Worm (Caenorhabditis elegans) whole organism, L4 larva: ENCODE data around the gene gpa-10.

Experiments used
- F10B5.3 ChIP-seq: sonication (generic microtip); optimal IDR thresholded peaks from 2 replicates; lab custom pipeline; 2016; ENCODE audit warnings: mild to moderate bottlenecking, missing genetic modification characterization, missing compliant biosample characterization
- F26F4.8 ChIP-seq: fragments of 200-800 bp; sonication (Bioruptor generic); conservative IDR thresholded peaks from 2 replicates; pipeline ENCODE4 v1.3.6; 2022; ENCODE audit warnings: missing genetic modification characterization, missing compliant biosample characterization
- F37D6.2 ChIP-seq: sonication (generic microtip); optimal IDR thresholded peaks from 2 replicates; lab custom pipeline; 2016; ENCODE audit warnings: mild to moderate bottlenecking, missing genetic modification characterization, missing compliant biosample characterization
- R02D3.7 ChIP-seq: fragments of 150-350 bp; sonication (generic microtip); optimal IDR thresholded peaks from 3 replicates; lab custom pipeline; 2014; ENCODE audit warnings: missing biosample characterization, missing genetic modification characterization
- T20F7.1 ChIP-seq: fragments of 200-800 bp; sonication (Bioruptor generic); optimal IDR thresholded peaks from 2 replicates; lab custom pipeline; 2018; ENCODE audit warnings: mild to moderate bottlenecking, missing genetic modification characterization, missing compliant biosample characterization
- Y105C5A.15 ChIP-seq: fragments of 200-800 bp; sonication (Bioruptor generic); IDR thresholded peaks from 2 replicates; pipeline ENCODE4 v1.3.6; 2022; ENCODE audit warnings: missing genetic modification characterization, missing compliant biosample characterization
- Y75B8A.6 ChIP-seq: fragments of 200-800 bp; sonication (Bioruptor generic); IDR thresholded peaks from 2 replicates; pipeline ENCODE4 v1.3.6; 2022; ENCODE audit warnings: missing genetic modification reagents, missing genetic modification characterization, missing compliant biosample characterization
- ZK337.2 ChIP-seq: fragments of 200-800 bp; sonication (Bioruptor generic); IDR thresholded peaks from 2 replicates; pipeline ENCODE4 v1.3.6; 2022; ENCODE audit warnings: missing genetic modification reagents, missing genetic modification characterization, missing compliant biosample characterization
- aha-1 ChIP-seq: fragments of 150-350 bp; peaks from one replicate; lab custom pipeline; 2014; ENCODE audit warnings: missing biosample characterization, missing genetic modification characterization
- arid-1 ChIP-seq: fragments of 200-800 bp; sonication (Bioruptor generic); conservative IDR thresholded peaks from 2 replicates; pipeline ENCODE4 v1.3.6; 2022; ENCODE audit warnings: missing genetic modification reagents, missing genetic modification characterization, missing compliant biosample characterization
- attf-4 ChIP-seq: sonication (generic microtip); optimal IDR thresholded peaks from 3 replicates; lab custom pipeline; 2017; ENCODE audit warnings: missing biosample characterization, missing genetic modification characterization
- ceh-20 ChIP-seq: fragments of 200-800 bp; sonication (Bioruptor generic); IDR thresholded peaks from 2 replicates; pipeline ENCODE4 v1.3.6; 2022; ENCODE audit warnings: missing genetic modification reagents, missing genetic modification characterization, missing compliant biosample characterization
- ceh-28 ChIP-seq: fragments of 150-350 bp; optimal IDR thresholded peaks from 2 replicates; lab custom pipeline; 2014; ENCODE audit warnings: missing biosample characterization, missing genetic modification reagents, missing genetic modification characterization
- ceh-32 ChIP-seq: sonication (generic microtip); optimal IDR thresholded peaks from 2 replicates; lab custom pipeline; 2016; ENCODE audit warnings: mild to moderate bottlenecking, missing genetic modification characterization, missing compliant biosample characterization; ENCODE audit not compliant: poor library complexity
- ceh-44 ChIP-seq: fragments of 200-800 bp; sonication (Bioruptor generic); IDR thresholded peaks from 2 replicates; pipeline ENCODE4 v1.3.6; 2022; ENCODE audit warnings: missing genetic modification reagents, missing genetic modification characterization, missing compliant biosample characterization
- ctbp-1 ChIP-seq: fragments of 200-800 bp; sonication (Bioruptor generic); IDR thresholded peaks from 2 replicates; pipeline ENCODE4 v1.3.6; 2022; ENCODE audit warnings: missing genetic modification reagents, missing genetic modification characterization, missing compliant biosample characterization
- daf-19 ChIP-seq: fragments of 200-800 bp; sonication (Bioruptor generic); conservative IDR thresholded peaks from 2 replicates; pipeline ENCODE4 v1.3.6; 2022; ENCODE audit warnings: missing genetic modification characterization, missing compliant biosample characterization
- daf-8 ChIP-seq: fragments of 200-800 bp; sonication (Bioruptor generic); IDR thresholded peaks from 2 replicates; pipeline ENCODE4 v1.3.6; 2022; ENCODE audit warnings: missing genetic modification characterization, missing compliant biosample characterization
- dmd-8 ChIP-seq: fragments of 200-800 bp; sonication (Bioruptor generic); IDR thresholded peaks from 2 replicates; pipeline ENCODE4 v1.3.6; 2022; ENCODE audit warnings: missing genetic modification characterization, missing compliant biosample characterization
- duxl-1 ChIP-seq: sonication (generic microtip); optimal IDR thresholded peaks from 2 replicates; lab custom pipeline; 2016; ENCODE audit warnings: mild to moderate bottlenecking, missing genetic modification characterization, moderate library complexity, missing compliant biosample characterization; ENCODE audit not compliant: poor library complexity
- dve-1 ChIP-seq: sonication (generic microtip); optimal IDR thresholded peaks from 2 replicates; lab custom pipeline; 2017; ENCODE audit warnings: antibody characterized with exemption, mild to moderate bottlenecking, missing genetic modification characterization, missing compliant biosample characterization; ENCODE audit not compliant: insufficient read depth
- egl-27 ChIP-seq: sonication (generic microtip); optimal IDR thresholded peaks from 3 replicates; lab custom pipeline; 2017; ENCODE audit warnings: missing biosample characterization, missing genetic modification reagents, missing genetic modification characterization
- fkh-10 ChIP-seq: fragments of 150-350 bp; optimal IDR thresholded peaks from 2 replicates; lab custom pipeline; 2014; ENCODE audit warnings: missing biosample characterization, missing genetic modification reagents, missing genetic modification characterization
- hif-1 ChIP-seq, 2 experiments: sonication (generic microtip); optimal IDR thresholded peaks; 2 replicates each; lab custom pipeline; 2016 to 2017; ENCODE audit warnings: missing compliant biosample characterization in 2 of 2, missing genetic modification characterization in 2 of 2, missing genetic modification reagents in 2 of 2, missing genotype in 2 of 2, mild to moderate bottlenecking in 1 of 2
- hlh-30 ChIP-seq: sonication (generic microtip); optimal IDR thresholded peaks from 2 replicates; lab custom pipeline; 2017; ENCODE audit warnings: antibody characterized with exemption, mild to moderate bottlenecking, missing genetic modification characterization, missing compliant biosample characterization; ENCODE audit not compliant: insufficient read depth
- hmg-1.1 ChIP-seq: fragments of 200-800 bp; sonication (Bioruptor generic); IDR thresholded peaks from 2 replicates; pipeline ENCODE4 v1.3.6; 2022; ENCODE audit warnings: missing genetic modification reagents, missing genetic modification characterization, missing compliant biosample characterization
- jun-1 ChIP-seq: fragments of 150-350 bp; optimal IDR thresholded peaks from 2 replicates; lab custom pipeline; 2014; ENCODE audit warnings: missing biosample characterization, missing genetic modification reagents, missing genetic modification characterization
- lim-7 ChIP-seq: fragments of 200-800 bp; sonication (Bioruptor generic); IDR thresholded peaks from 2 replicates; pipeline ENCODE4 v1.3.6; 2022; ENCODE audit warnings: missing genetic modification characterization, missing compliant biosample characterization
- lin-1 ChIP-seq: fragments of 200-800 bp; sonication (Bioruptor generic); IDR thresholded peaks from 2 replicates; pipeline ENCODE4 v1.3.6; 2022; ENCODE audit warnings: missing genetic modification reagents, missing genetic modification characterization, missing compliant biosample characterization
- lin-39 ChIP-seq: fragments of 150-350 bp; optimal IDR thresholded peaks from 2 replicates; lab custom pipeline; 2014; ENCODE audit warnings: missing biosample characterization, missing genetic modification reagents, missing genetic modification characterization
- madf-5 ChIP-seq, 2 experiments: fragments of 200-800 bp; sonication (Bioruptor generic); IDR thresholded peaks; 2 replicates each; pipeline ENCODE4 v1.3.6; 2022; ENCODE audit warnings: missing compliant biosample characterization in 2 of 2, missing genetic modification characterization in 2 of 2
- mdl-1 ChIP-seq, 2 experiments: fragments of 150-350 bp in 1 of 2; sonication (generic microtip) in 1 of 2; optimal IDR thresholded peaks; 2 replicates each; lab custom pipeline; 2014 to 2017; ENCODE audit warnings: missing biosample characterization in 2 of 2, missing genetic modification characterization in 2 of 2
- mxl-2 ChIP-seq: fragments of 200-800 bp; sonication (Bioruptor generic); conservative IDR thresholded peaks from 2 replicates; pipeline ENCODE4 v1.3.6; 2022; ENCODE audit warnings: missing genetic modification reagents, missing genetic modification characterization, missing compliant biosample characterization
- nhr-11 ChIP-seq: fragments of 150-350 bp; optimal IDR thresholded peaks from 2 replicates; lab custom pipeline; 2014; ENCODE audit warnings: missing biosample characterization, missing genetic modification characterization
- nhr-237 ChIP-seq: sonication (generic microtip); optimal IDR thresholded peaks from 2 replicates; lab custom pipeline; 2017; ENCODE audit warnings: missing biosample characterization, missing genetic modification characterization
- nhr-25 ChIP-seq: sonication (generic microtip); optimal IDR thresholded peaks from 2 replicates; lab custom pipeline; 2017; ENCODE audit warnings: missing genetic modification characterization, mild to moderate bottlenecking, missing compliant biosample characterization, antibody characterized with exemption, moderate library complexity, borderline replicate concordance; ENCODE audit not compliant: insufficient read depth
- nhr-41 ChIP-seq: fragments of 200-800 bp; sonication (Bioruptor generic); IDR thresholded peaks from 2 replicates; pipeline ENCODE4 v1.3.6; 2022; ENCODE audit warnings: missing genetic modification reagents, missing genetic modification characterization, missing compliant biosample characterization
- nhr-48 ChIP-seq: sonication (generic microtip); optimal IDR thresholded peaks from 2 replicates; lab custom pipeline; 2016; ENCODE audit warnings: mild to moderate bottlenecking, missing genetic modification characterization, missing compliant biosample characterization
- pha-4 ChIP-seq, 2 experiments: fragments of 150-350 bp in 1 of 2; fragments of 200-800 bp in 1 of 2; sonication (Bioruptor generic) in 1 of 2; IDR thresholded peaks in 1 of 2; optimal IDR thresholded peaks in 1 of 2; 2 replicates each; pipeline versions ENCODE4 v1.3.6 to Lab custom; 2014 to 2022; ENCODE audit warnings: missing genetic modification characterization in 2 of 2, missing genetic modification reagents in 2 of 2, missing biosample characterization in 1 of 2, missing compliant biosample characterization in 1 of 2
- php-3 ChIP-seq: fragments of 200-800 bp; sonication (Bioruptor generic); IDR thresholded peaks from 2 replicates; pipeline ENCODE4 v1.3.6; 2022; ENCODE audit warnings: missing genetic modification reagents, missing genetic modification characterization, missing compliant biosample characterization
- pqm-1 ChIP-seq: sonication (generic microtip); optimal IDR thresholded peaks from 2 replicates; lab custom pipeline; 2017; ENCODE audit warnings: missing biosample characterization, missing genetic modification characterization
- sdz-12 ChIP-seq: fragments of 200-800 bp; sonication (Bioruptor generic); optimal IDR thresholded peaks from 2 replicates; lab custom pipeline; 2018; ENCODE audit warnings: mild to moderate bottlenecking, missing genetic modification characterization, missing compliant biosample characterization
- set-16 ChIP-seq: fragments of 200-800 bp; sonication (Bioruptor generic); IDR thresholded peaks from 2 replicates; pipeline ENCODE4 v1.3.6; 2022; ENCODE audit warnings: missing genetic modification reagents, missing genetic modification characterization, missing compliant biosample characterization
- skn-1 ChIP-seq: fragments of 150-350 bp; optimal IDR thresholded peaks from 2 replicates; lab custom pipeline; 2014; ENCODE audit warnings: missing biosample characterization, missing genetic modification characterization
- snpc-4 ChIP-seq: fragments of 150-350 bp; optimal IDR thresholded peaks from 2 replicates; lab custom pipeline; 2014; ENCODE audit warnings: missing biosample characterization, missing genetic modification characterization
- tag-97 ChIP-seq: fragments of 200-800 bp; sonication (Bioruptor generic); IDR thresholded peaks from 2 replicates; pipeline ENCODE4 v1.3.6; 2022; ENCODE audit warnings: missing genetic modification characterization, missing compliant biosample characterization
- tra-1 ChIP-seq: fragments of 200-800 bp; sonication (Bioruptor generic); IDR thresholded peaks from 2 replicates; pipeline ENCODE4 v1.3.6; 2022; ENCODE audit warnings: missing genetic modification reagents, missing genetic modification characterization, missing compliant biosample characterization
- unc-130 ChIP-seq: sonication (generic microtip); optimal IDR thresholded peaks from 2 replicates; lab custom pipeline; 2016; ENCODE audit warnings: missing genetic modification reagents, missing genetic modification characterization, missing compliant biosample characterization
- zfp-3 ChIP-seq: fragments of 200-800 bp; sonication (Bioruptor generic); conservative IDR thresholded peaks from 2 replicates; pipeline ENCODE4 v1.3.6; 2022; ENCODE audit warnings: missing genetic modification reagents, missing genetic modification characterization, missing compliant biosample characterization
- zip-2 ChIP-seq: fragments of 150-350 bp; optimal IDR thresholded peaks from 2 replicates; lab custom pipeline; 2014; ENCODE audit warnings: missing biosample characterization, missing genetic modification characterization
- ztf-7 ChIP-seq: fragments of 150-350 bp; optimal IDR thresholded peaks from 2 replicates; lab custom pipeline; 2014; ENCODE audit warnings: missing biosample characterization, missing genetic modification characterization

Gene gpa-10

DNA sequence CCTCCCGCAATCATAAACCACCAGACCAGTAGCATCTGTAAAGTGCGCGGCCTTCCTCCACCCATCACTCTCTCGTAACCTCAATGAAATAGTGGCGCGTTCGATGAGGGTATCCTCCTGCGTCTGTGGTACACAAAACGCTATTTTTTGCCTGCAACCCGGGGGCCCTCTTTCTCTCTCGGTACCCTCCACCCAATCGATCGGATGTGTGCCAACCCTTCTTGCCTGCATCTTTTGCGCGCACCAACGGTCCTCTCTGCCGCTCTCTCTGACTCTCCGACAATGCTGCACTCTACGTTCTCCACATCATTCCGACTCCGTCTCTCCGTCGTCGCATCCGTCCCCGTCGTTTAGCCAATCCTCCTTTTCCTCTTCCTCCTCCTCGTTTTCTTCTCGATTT is 24.9 kb upstream of the gpa-10 start (continued):
- no peak for TF ChIP-seq madf-5 (GFP tag; IDR thresholded peaks at IDR 0.05; lab: Robert Waterston, UW)
- TF ChIP-seq attf-4 (tag; lab: Kevin White, UChicago) = no peak
- no peak for TF ChIP-seq zfp-3 (GFP tag; lab: Robert Waterston, UW)
- no peak for TF ChIP-seq Y105C5A.15 (GFP tag; lab: Robert Waterston, UW)
- no peak for TF ChIP-seq zip-2 (tag; lab: Kevin White, UChicago)
- TF ChIP-seq snpc-4 (tag; lab: Kevin White, UChicago) = no peak
- TF ChIP-seq pqm-1 = no peak
- TF ChIP-seq duxl-1 (tag; lab: Kevin White, UChicago) = no peak
- TF ChIP-seq tra-1 = 0 out of 2 replicates have a peak, but pooled peaks have one; percentile 46
- TF ChIP-seq F26F4.8 (GFP tag; lab: Robert Waterston, UW) = no peak
- peak; percentile 48 to 53 for TF ChIP-seq mdl-1 (tag; optimal IDR thresholded peaks at IDR 0.05; lab: Kevin White, UChicago)
- no peak for TF ChIP-seq lim-7 (GFP tag; lab: Robert Waterston, UW)
- TF ChIP-seq ZK337.2 (GFP tag; lab: Robert Waterston, UW) = no peak
- no peak for TF ChIP-seq T20F7.1 (GFP tag; lab: Kevin White, UChicago)
- TF ChIP-seq nhr-48 (tag; lab: Kevin White, UChicago) = peak; percentile 30
- no peak for TF ChIP-seq lin-39
- TF ChIP-seq set-16 (GFP tag; lab: Robert Waterston, UW) = peak; percentile 93
- peak; percentile 44 for TF ChIP-seq nhr-11 (tag; lab: Kevin White, UChicago)
- 0 out of 2 replicates have a peak, but pooled peaks have one; percentile 39 for TF ChIP-seq ceh-20 (GFP tag; lab: Robert Waterston, UW)
- no peak for TF ChIP-seq R02D3.7 (tag; lab: Kevin White, UChicago)
- no peak for TF ChIP-seq php-3 (GFP tag; lab: Robert Waterston, UW)
- TF ChIP-seq skn-1 (tag; lab: Kevin White, UChicago) = no peak
- no peak; the same call in 1 of the 2 replicates for TF ChIP-seq pha-4 (GFP tag; IDR thresholded peaks at IDR 0.05; lab: Robert Waterston, UW)
- no peak for TF ChIP-seq pha-4 (tag; optimal IDR thresholded peaks at IDR 0.05; lab: Kevin White, UChicago)
- TF ChIP-seq nhr-25 (tag; lab: Kevin White, UChicago) = peak; percentile 78
- no peak for TF ChIP-seq daf-19 (GFP tag; lab: Robert Waterston, UW)
- TF ChIP-seq aha-1 (tag; lab: Kevin White, UChicago) = peak; percentile 98
- TF ChIP-seq nhr-237 (tag; lab: Kevin White, UChicago) = no peak
- TF ChIP-seq F37D6.2 (tag; lab: Kevin White, UChicago) = peak; percentile 69
- peak; percentile 82 for TF ChIP-seq ctbp-1 (GFP tag; lab: Robert Waterston, UW)
- TF ChIP-seq ceh-44 = no peak
- TF ChIP-seq ceh-28 = peak; percentile 84
- peak; percentile 85 for TF ChIP-seq hmg-1.1 (GFP tag; lab: Robert Waterston, UW)
- TF ChIP-seq lin-1 (GFP tag; lab: Robert Waterston, UW) = no peak
- no peak for TF ChIP-seq arid-1
- TF ChIP-seq egl-27 (tag; lab: Kevin White, UChicago) = no peak
- no peak for TF ChIP-seq unc-130 (GFP tag; lab: Kevin White, UChicago)
- TF ChIP-seq sdz-12 (GFP tag; lab: Kevin White, UChicago) = no peak
- TF ChIP-seq dve-1 (tag; lab: Kevin White, UChicago) = peak; percentile 4
- TF ChIP-seq ztf-7 = no peak
- no peak for TF ChIP-seq daf-8
- TF ChIP-seq Y75B8A.6 (GFP tag; lab: Robert Waterston, UW) = no peak
- TF ChIP-seq F10B5.3 (tag; lab: Kevin White, UChicago) = no peak
- TF ChIP-seq ceh-32 = no peak
- no peak for TF ChIP-seq mxl-2
- TF ChIP-seq dmd-8 (GFP tag; lab: Robert Waterston, UW) = no peak
- TF ChIP-seq nhr-41 (GFP tag; lab: Robert Waterston, UW) = no peak
- TF ChIP-seq tag-97 = no peak
- TF ChIP-seq fkh-10 (GFP tag; lab: Kevin White, UChicago) = peak; percentile 80
- TF ChIP-seq hlh-30 = peak; percentile 52
- peak in 1 of 2 experiments; percentile 60 for TF ChIP-seq hif-1 (tag; optimal IDR thresholded peaks at IDR 0.05; lab: Kevin White, UChicago)
- no peak for TF ChIP-seq jun-1
